Worm (Caenorhabditis elegans): ENCODE results near the gene cox-14.

ce11 chrIII:10238448-10239154 lies 19.9 kb downstream of the cox-14 start, which contains the start of gene Y70G10A.3:
- TF ChIP-seq dao-5 (tag; optimal IDR thresholded peaks at IDR 0.05) (no peak), him-1 (tag; optimal IDR thresholded peaks at IDR 0.05) (no peak), W03F9.2 (tag; optimal IDR thresholded peaks at IDR 0.05) (no peak)

Data from whole organism, L4/young adult.